Fruit fly (Drosophila melanogaster) whole organism, prepupa: ENCODE data around the gene msd5.

Experiments
- Blimp-1 ChIP-seq: fragments of 200-800 bp; sonication (Bioruptor generic); optimal IDR thresholded peaks from 3 replicates; lab custom pipeline; 2017; ENCODE audit warnings: missing biosample characterization, missing genetic modification characterization, mild to moderate bottlenecking, moderate library complexity, missing genetic modification reagents
- CG10631 ChIP-seq: fragments of 200-800 bp; sonication (Bioruptor generic); optimal IDR thresholded peaks from 2 replicates; lab custom pipeline; 2016; ENCODE audit warnings: missing biosample characterization, missing genetic modification characterization
- CG10669 ChIP-seq: fragments of 200-800 bp; sonication (Bioruptor generic); optimal IDR thresholded peaks from 3 replicates; lab custom pipeline; 2018; ENCODE audit warnings: missing biosample characterization, mild to moderate bottlenecking, missing genetic modification characterization, moderate library complexity
- CG11294 ChIP-seq: fragments of 200-800 bp; sonication (Bioruptor generic); IDR thresholded peaks from 2 replicates; pipeline ENCODE4 v1.3.6; 2022; ENCODE audit warnings: missing biosample characterization, missing genetic modification characterization
- CG11902 ChIP-seq: fragments of 200-800 bp; sonication (Bioruptor generic); optimal IDR thresholded peaks from 3 replicates; lab custom pipeline; 2016; ENCODE audit warnings: missing biosample characterization, missing genetic modification characterization
- CG15336 ChIP-seq: fragments of 200-800 bp; sonication (Bioruptor generic); IDR thresholded peaks from 2 replicates; pipeline ENCODE4 v1.3.6; 2022; ENCODE audit warnings: missing biosample characterization, missing genetic modification characterization
- CG1621 ChIP-seq: fragments of 200-800 bp; sonication (Bioruptor generic); optimal IDR thresholded peaks from 3 replicates; lab custom pipeline; 2018; ENCODE audit warnings: missing biosample characterization, mild to moderate bottlenecking, missing genetic modification characterization
- CG3032 ChIP-seq: fragments of 200-800 bp; optimal IDR thresholded peaks from 2 replicates; lab custom pipeline; 2019; ENCODE audit warnings: missing biosample characterization, mild to moderate bottlenecking, missing genetic modification characterization, moderate library complexity
- CG32006 ChIP-seq: fragments of 200-800 bp; sonication (Bioruptor generic); optimal IDR thresholded peaks from 3 replicates; lab custom pipeline; 2017; ENCODE audit warnings: missing biosample characterization, mild to moderate bottlenecking, missing genetic modification characterization
- CG34406 ChIP-seq: fragments of 200-800 bp; sonication (Bioruptor generic); optimal IDR thresholded peaks from 3 replicates; lab custom pipeline; 2016; ENCODE audit warnings: missing biosample characterization, missing genetic modification characterization
- CG3919 ChIP-seq: fragments of 200-800 bp; sonication (Bioruptor generic); optimal IDR thresholded peaks from 3 replicates; lab custom pipeline; 2016; ENCODE audit warnings: missing biosample characterization, missing genetic modification characterization
- CG4318 ChIP-seq: fragments of 200-800 bp; sonication (Bioruptor generic); optimal IDR thresholded peaks from 3 replicates; lab custom pipeline; 2017; ENCODE audit warnings: missing biosample characterization, mild to moderate bottlenecking, missing genetic modification characterization
- CG6163 ChIP-seq: fragments of 200-800 bp; sonication (Bioruptor generic); IDR thresholded peaks from 3 replicates; pipeline ENCODE4 v1.3.6; 2022; ENCODE audit warnings: missing biosample characterization, missing genetic modification characterization
- CG6276 ChIP-seq: fragments of 200-800 bp; sonication (Bioruptor generic); optimal IDR thresholded peaks from 2 replicates; lab custom pipeline; 2017; ENCODE audit warnings: missing biosample characterization, mild to moderate bottlenecking, missing genetic modification characterization
- CG6792 ChIP-seq: fragments of 200-800 bp; sonication (Bioruptor generic); optimal IDR thresholded peaks from 3 replicates; lab custom pipeline; 2016; ENCODE audit warnings: missing biosample characterization, missing genetic modification characterization
- CG6808 ChIP-seq: fragments of 200-800 bp; sonication (Bioruptor generic); optimal IDR thresholded peaks from 3 replicates; lab custom pipeline; 2017; ENCODE audit warnings: missing biosample characterization, missing genetic modification characterization, mild to moderate bottlenecking, moderate library complexity, missing genetic modification reagents
- CG6854 ChIP-seq: fragments of 200-800 bp; sonication (Bioruptor generic); optimal IDR thresholded peaks from 2 replicates; lab custom pipeline; 2017; ENCODE audit warnings: missing biosample characterization, mild to moderate bottlenecking, missing genetic modification characterization
- CG7368 ChIP-seq: fragments of 200-800 bp; sonication (Bioruptor generic); optimal IDR thresholded peaks from 3 replicates; lab custom pipeline; 2016; ENCODE audit warnings: missing biosample characterization, missing genetic modification characterization
- CG8119 ChIP-seq: fragments of 200-800 bp; sonication (Bioruptor generic); IDR thresholded peaks from 3 replicates; pipeline ENCODE4 v1.3.6; 2022; ENCODE audit warnings: missing biosample characterization, missing genetic modification characterization
- CG8319 ChIP-seq: fragments of 200-800 bp; sonication (Bioruptor generic); optimal IDR thresholded peaks from 3 replicates; lab custom pipeline; 2016; ENCODE audit warnings: missing biosample characterization, missing genetic modification characterization
- CG8632 ChIP-seq: fragments of 200-800 bp; sonication (Bioruptor generic); optimal IDR thresholded peaks from 3 replicates; lab custom pipeline; 2016; ENCODE audit warnings: missing biosample characterization, missing genetic modification characterization
- Eip75B ChIP-seq: fragments of 200-800 bp; sonication (Bioruptor generic); optimal IDR thresholded peaks from 3 replicates; lab custom pipeline; 2016; ENCODE audit warnings: missing biosample characterization, missing genetic modification characterization
- Eip78C ChIP-seq: fragments of 200-800 bp; sonication (Bioruptor generic); peaks from one replicate; lab custom pipeline; 2016; ENCODE audit warnings: missing biosample characterization, missing genetic modification characterization
- Eip93F ChIP-seq: fragments of 200-800 bp; sonication (Bioruptor generic); optimal IDR thresholded peaks from 2 replicates; lab custom pipeline; 2016; ENCODE audit warnings: missing biosample characterization, mild to moderate bottlenecking, missing genetic modification characterization
- Gug ChIP-seq: fragments of 200-800 bp; sonication (Bioruptor generic); IDR thresholded peaks from 2 replicates; pipeline ENCODE4 v1.3.6; 2022; ENCODE audit warnings: missing biosample characterization, missing genetic modification characterization
- Hr39 ChIP-seq: fragments of 200-800 bp; sonication (Bioruptor generic); optimal IDR thresholded peaks from 2 replicates; lab custom pipeline; 2016; ENCODE audit warnings: missing biosample characterization, missing genetic modification characterization
- Met ChIP-seq: fragments of 200-800 bp; sonication (Bioruptor generic); optimal IDR thresholded peaks from 3 replicates; lab custom pipeline; 2016; ENCODE audit warnings: missing biosample characterization, missing genetic modification characterization
- OdsH ChIP-seq: fragments of 200-800 bp; sonication (Bioruptor generic); optimal IDR thresholded peaks from 3 replicates; lab custom pipeline; 2016; ENCODE audit warnings: missing biosample characterization, missing genetic modification characterization
- Smox ChIP-seq: fragments of 200-800 bp; sonication (Bioruptor generic); optimal IDR thresholded peaks from 3 replicates; lab custom pipeline; 2016; ENCODE audit warnings: missing biosample characterization, missing genetic modification characterization
- Sox102F ChIP-seq: fragments of 200-800 bp; sonication (Bioruptor generic); optimal IDR thresholded peaks from 2 replicates; lab custom pipeline; 2016; ENCODE audit warnings: missing biosample characterization, mild to moderate bottlenecking, missing genetic modification characterization
- Sox15 ChIP-seq: fragments of 200-800 bp; sonication (Bioruptor generic); optimal IDR thresholded peaks from 3 replicates; lab custom pipeline; 2016; ENCODE audit warnings: missing biosample characterization, missing genetic modification characterization
- cyc ChIP-seq: fragments of 200-800 bp; sonication (Bioruptor generic); optimal IDR thresholded peaks from 3 replicates; lab custom pipeline; 2016; ENCODE audit warnings: missing biosample characterization, missing genetic modification characterization
- dac ChIP-seq: fragments of 200-800 bp; sonication (Bioruptor generic); optimal IDR thresholded peaks from 2 replicates; lab custom pipeline; 2017; ENCODE audit warnings: missing biosample characterization, mild to moderate bottlenecking, missing genetic modification characterization
- dsx ChIP-seq: fragments of 200-800 bp; optimal IDR thresholded peaks from 3 replicates; lab custom pipeline; 2019; ENCODE audit warnings: missing biosample characterization, mild to moderate bottlenecking, missing genetic modification characterization, moderate library complexity; ENCODE audit not compliant: poor library complexity, severe bottlenecking
- eg ChIP-seq: fragments of 200-800 bp; sonication (Bioruptor generic); IDR thresholded peaks from 3 replicates; pipeline ENCODE4 v1.3.6; 2022; ENCODE audit warnings: missing biosample characterization, missing genetic modification characterization
- esn ChIP-seq: fragments of 200-800 bp; sonication (Bioruptor generic); optimal IDR thresholded peaks from 2 replicates; lab custom pipeline; 2016; ENCODE audit warnings: missing biosample characterization, mild to moderate bottlenecking, missing genetic modification characterization, moderate library complexity
- fd59A ChIP-seq: fragments of 200-800 bp; sonication (Bioruptor generic); optimal IDR thresholded peaks from 2 replicates; lab custom pipeline; 2017; ENCODE audit warnings: missing biosample characterization, mild to moderate bottlenecking, missing genetic modification characterization, missing genetic modification reagents
- fd85E ChIP-seq: fragments of 200-800 bp; sonication (Bioruptor generic); optimal IDR thresholded peaks from 3 replicates; lab custom pipeline; 2016; ENCODE audit warnings: missing biosample characterization, missing genetic modification characterization
- fkh ChIP-seq: fragments of 200-800 bp; sonication (Bioruptor generic); optimal IDR thresholded peaks from 3 replicates; lab custom pipeline; 2017; ENCODE audit warnings: missing biosample characterization, mild to moderate bottlenecking, missing genetic modification characterization, moderate library complexity
- pdm3 ChIP-seq: fragments of 200-800 bp; sonication (Bioruptor generic); optimal IDR thresholded peaks from 3 replicates; lab custom pipeline; 2016; ENCODE audit warnings: missing biosample characterization, missing genetic modification characterization
- salr ChIP-seq, 2 experiments: fragments of 200-800 bp; sonication (Bioruptor generic); optimal IDR thresholded peaks; 3 replicates each; lab custom pipeline; 2016 to 2018; ENCODE audit warnings: missing biosample characterization in 2 of 2, missing genetic modification characterization in 2 of 2, mild to moderate bottlenecking in 1 of 2
- spab ChIP-seq: fragments of 200-800 bp; sonication (Bioruptor generic); optimal IDR thresholded peaks from 2 replicates; lab custom pipeline; 2017; ENCODE audit warnings: missing biosample characterization, mild to moderate bottlenecking, missing genetic modification characterization, missing genetic modification reagents
- ss ChIP-seq, 2 experiments: fragments of 200-800 bp; sonication (Bioruptor generic); optimal IDR thresholded peaks; 2 replicates in 1 of 2; 3 replicates in 1 of 2; lab custom pipeline; 2017 to 2018; ENCODE audit warnings: mild to moderate bottlenecking in 2 of 2, missing biosample characterization in 2 of 2, missing genetic modification characterization in 2 of 2, moderate library complexity in 1 of 2
- svp ChIP-seq: fragments of 200-800 bp; sonication (Bioruptor generic); peaks from one replicate; lab custom pipeline; 2016; ENCODE audit warnings: missing biosample characterization, missing genetic modification characterization
- topi ChIP-seq: fragments of 200-800 bp; sonication (Bioruptor generic); optimal IDR thresholded peaks from 3 replicates; lab custom pipeline; 2016; ENCODE audit warnings: missing biosample characterization, missing genetic modification characterization
- vri ChIP-seq: fragments of 200-800 bp; sonication (Bioruptor generic); optimal IDR thresholded peaks from 3 replicates; lab custom pipeline; 2016; ENCODE audit warnings: missing biosample characterization, mild to moderate bottlenecking, missing genetic modification characterization

Gene msd5

DNA sequence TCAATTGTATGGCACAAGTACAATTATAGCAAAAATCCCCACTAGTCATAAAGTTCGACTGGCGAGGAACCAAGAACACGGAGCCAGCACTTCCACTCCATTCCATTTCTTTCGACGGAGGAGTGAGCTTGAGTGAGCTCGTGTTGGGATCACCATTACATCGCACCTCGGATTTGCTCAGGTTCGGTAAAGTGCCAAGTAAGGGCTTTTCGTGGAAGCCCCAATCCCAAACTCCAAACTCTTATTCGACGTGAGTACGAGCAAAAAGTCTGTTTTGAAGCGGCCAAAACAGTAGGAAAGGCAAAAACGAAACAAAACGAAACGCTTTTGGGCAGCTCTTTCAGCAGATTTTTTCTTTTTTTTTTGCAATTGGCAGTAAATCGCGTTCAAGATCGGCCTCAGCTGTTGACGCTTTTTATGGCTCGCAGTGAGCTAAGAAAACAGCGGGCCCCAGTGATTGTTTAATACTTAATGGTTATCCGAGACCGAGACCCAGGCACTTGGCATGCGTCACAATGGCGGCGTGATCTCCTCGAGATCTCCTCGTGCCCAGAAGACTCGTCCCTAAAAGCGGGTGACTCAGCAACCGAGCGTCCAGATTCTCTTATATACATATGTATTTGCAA is 11.9 kb downstream of the msd5 start (continued):
- 0 out of 2 replicates have a peak, but pooled peaks have one; percentile 22 for TF ChIP-seq CG15336
- peak in 1 of 2 experiments; percentile 39 for TF ChIP-seq ss (GFP tag; optimal IDR thresholded peaks at IDR 0.05; lab: Kevin White, UChicago)
- TF ChIP-seq CG11294: no peak
- no peak for TF ChIP-seq CG10669 (GFP tag; lab: Kevin White, UChicago)
- TF ChIP-seq fd59A: no peak
- no peak for TF ChIP-seq salr (GFP tag; optimal IDR thresholded peaks at IDR 0.05; lab: Kevin White, UChicago)
- no peak for TF ChIP-seq CG4318 (GFP tag; lab: Kevin White, UChicago)
- TF ChIP-seq CG3032: no peak
- peak; percentile 35 for TF ChIP-seq CG6792 (GFP tag; lab: Kevin White, UChicago)
- TF ChIP-seq CG6163 (GFP tag; lab: Robert Waterston, UW): peak; percentile 71; the same call in 2 of the 3 replicates
- no peak for TF ChIP-seq CG10631 (GFP tag; lab: Kevin White, UChicago)
- no peak for TF ChIP-seq fd85E (GFP tag; lab: Kevin White, UChicago)
- no peak for TF ChIP-seq CG32006 (GFP tag; lab: Kevin White, UChicago)
- TF ChIP-seq CG6808: no peak
- no peak for TF ChIP-seq fkh (GFP tag; lab: Kevin White, UChicago)
- peak; percentile 63 for TF ChIP-seq Sox102F (GFP tag; lab: Kevin White, UChicago)
- TF ChIP-seq dsx (GFP tag; lab: Kevin White, UChicago): no peak
- TF ChIP-seq Smox: peak; percentile 32
- no peak for TF ChIP-seq Blimp-1
- peak; percentile 85 for TF ChIP-seq vri (GFP tag; lab: Kevin White, UChicago)
- TF ChIP-seq eg (GFP tag; lab: Robert Waterston, UW): peak; percentile 51; the same call in 2 of the 3 replicates
- TF ChIP-seq Eip93F: no peak
- no peak for TF ChIP-seq CG6276 (GFP tag; lab: Kevin White, UChicago)
- TF ChIP-seq CG1621 (tag; lab: Kevin White, UChicago): no peak
- TF ChIP-seq Eip78C (GFP tag; lab: Kevin White, UChicago): peak; percentile 16
- TF ChIP-seq Gug (GFP tag; lab: Robert Waterston, UW): no peak
- TF ChIP-seq Sox15: no peak
- TF ChIP-seq OdsH (GFP tag; lab: Kevin White, UChicago): no peak
- TF ChIP-seq Eip75B (GFP tag; lab: Kevin White, UChicago): peak; percentile 9
- peak; percentile 28 for TF ChIP-seq esn (GFP tag; lab: Kevin White, UChicago)
- no peak; the same call in 2 of the 3 replicates for TF ChIP-seq CG8119 (GFP tag; lab: Robert Waterston, UW)
- no peak for TF ChIP-seq Hr39 (GFP tag; lab: Kevin White, UChicago)
- no peak for TF ChIP-seq cyc (GFP tag; lab: Kevin White, UChicago)
- no peak for TF ChIP-seq CG7368 (GFP tag; lab: Kevin White, UChicago)
- peak; percentile 8 for TF ChIP-seq topi (GFP tag; lab: Kevin White, UChicago)
- peak; percentile 17 for TF ChIP-seq CG8632
- no peak for TF ChIP-seq pdm3

DNA sequence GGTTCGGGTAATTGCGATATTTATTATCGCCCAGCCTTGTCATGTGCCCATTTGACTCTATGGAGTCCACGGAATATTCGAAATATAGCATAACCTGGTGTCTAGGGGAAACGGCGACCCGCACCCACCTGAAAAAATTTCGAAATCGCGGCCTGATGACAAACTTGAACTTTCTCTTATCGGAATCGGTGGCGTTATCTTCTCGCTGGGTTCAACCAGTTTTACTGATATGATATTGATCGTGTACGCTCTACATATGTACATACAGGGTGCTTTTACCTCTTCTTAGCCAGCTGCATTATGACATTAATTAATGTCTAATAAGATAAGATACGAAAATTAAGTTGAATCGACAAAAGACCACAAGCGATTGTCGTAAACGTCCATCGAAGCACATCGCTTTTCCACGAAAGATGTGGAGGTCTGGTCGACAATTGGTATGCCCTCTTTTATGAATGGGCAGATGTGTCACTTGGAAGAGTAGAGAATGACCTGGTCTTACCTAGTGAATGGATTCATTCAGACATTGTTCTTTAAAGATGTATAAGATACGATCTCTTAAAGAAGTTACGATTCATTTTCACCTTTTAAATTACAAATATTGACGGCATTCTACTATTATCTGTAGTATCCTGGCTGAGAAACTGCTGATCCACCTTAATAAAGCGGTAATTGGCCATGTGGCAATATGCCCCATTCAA is 12.6 kb downstream of the msd5 start:
- TF ChIP-seq Smox (peak; percentile 54), CG32006 (GFP tag; lab: Kevin White, UChicago) (peak; percentile 60), CG8632 (peak; percentile 50), fd59A (peak; percentile 48), CG11294 (no peak), salr (GFP tag; optimal IDR thresholded peaks at IDR 0.05; lab: Kevin White, UChicago) (peak in 1 of 2 experiments; percentile 26), pdm3 (peak; percentile 60), Met (GFP tag; lab: Kevin White, UChicago) (peak; percentile 35), OdsH (GFP tag; lab: Kevin White, UChicago) (peak; percentile 54), vri (GFP tag; lab: Kevin White, UChicago) (peak; percentile 57), CG6854 (no peak), dac (GFP tag; lab: Kevin White, UChicago) (no peak), CG11902 (GFP tag; lab: Kevin White, UChicago) (peak; percentile 33), CG34406 (GFP tag; lab: Kevin White, UChicago) (peak; percentile 35), CG8319 (GFP tag; lab: Kevin White, UChicago) (no peak), CG6808 (peak; percentile 5), dsx (GFP tag; lab: Kevin White, UChicago) (peak; percentile 13), Eip78C (GFP tag; lab: Kevin White, UChicago) (peak; percentile 90), Blimp-1 (no peak), spab (GFP tag; lab: Kevin White, UChicago) (no peak), CG10631 (GFP tag; lab: Kevin White, UChicago) (peak; percentile 34), CG4318 (GFP tag; lab: Kevin White, UChicago) (no peak), svp (GFP tag; lab: Kevin White, UChicago) (peak; percentile 87), CG3919 (GFP tag; lab: Kevin White, UChicago) (peak; percentile 69)
